Fruit fly (Drosophila melanogaster) whole organism: ENCODE results near the gene CG5024.

Source experiments
- CG8478 ChIP-seq: fragments of >200 bp; optimal IDR thresholded peaks from 2 replicates; lab custom pipeline; 2018; ENCODE audit warnings: inconsistent platforms
- Dll ChIP-seq: fragments of >200 bp; optimal IDR thresholded peaks from 2 replicates; lab custom pipeline; 2017
- EcR ChIP-seq, 2 experiments: fragments of >200 bp; optimal IDR thresholded peaks; 2 replicates each; lab custom pipeline; 2017; ENCODE audit warnings: missing biosample characterization in 2 of 2, missing genetic modification characterization in 2 of 2, missing genetic modification reagents in 2 of 2
- pan ChIP-seq: fragments of >200 bp; optimal IDR thresholded peaks from 2 replicates; lab custom pipeline; 2017
- psq ChIP-seq: fragments of >200 bp; optimal IDR thresholded peaks from 2 replicates; lab custom pipeline; 2017
- usp ChIP-seq: fragments of >200 bp; optimal IDR thresholded peaks from 2 replicates; lab custom pipeline; 2017; ENCODE audit warnings: missing biosample characterization, missing genetic modification characterization, mixed read lengths

Gene CG5024

DNA sequence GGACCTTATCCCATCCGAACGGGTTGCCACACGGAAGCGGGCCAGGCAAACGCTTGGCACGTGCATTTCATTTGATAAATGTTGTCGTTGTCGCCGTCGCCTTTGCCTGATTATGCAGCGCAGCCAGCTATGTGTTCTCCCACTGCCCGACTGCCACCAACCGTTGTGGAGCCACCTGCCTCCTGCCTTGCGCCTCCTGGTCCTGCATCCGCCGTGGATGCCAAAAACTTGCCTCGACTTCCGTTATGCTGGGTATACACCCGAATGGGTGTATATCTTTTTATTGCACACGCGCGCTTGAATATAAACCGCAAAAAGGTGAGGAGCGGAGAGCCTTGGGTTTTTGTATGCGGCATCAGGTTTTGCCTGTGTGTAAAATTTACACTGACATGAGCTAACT lies 19.1 kb upstream of the CG5024 start:
- no peak for TF ChIP-seq CG8478 (lab: Kevin White, UChicago)
- no peak for TF ChIP-seq pan (lab: Kevin White, UChicago)
- TF ChIP-seq psq (lab: Kevin White, UChicago), result no peak
- TF ChIP-seq Dll (lab: Kevin White, UChicago), result no peak
- no peak for TF ChIP-seq EcR (GFP tag; optimal IDR thresholded peaks at IDR 0.05; lab: Kevin White, UChicago)
- no peak for TF ChIP-seq usp

dm6 chr3R:25806145-25806544 lies 4.8 kb upstream of the CG5024 start, which contains the start of gene BG642167:
TSS of gene BG642167 (plus strand) at chr3R:25806445.
- TF ChIP-seq Dll (lab: Kevin White, UChicago) (no peak), pan (lab: Kevin White, UChicago) (no peak), CG8478 (lab: Kevin White, UChicago) (no peak), psq (lab: Kevin White, UChicago) (no peak), usp (no peak), EcR (GFP tag; optimal IDR thresholded peaks at IDR 0.05; lab: Kevin White, UChicago) (no peak)

DNA sequence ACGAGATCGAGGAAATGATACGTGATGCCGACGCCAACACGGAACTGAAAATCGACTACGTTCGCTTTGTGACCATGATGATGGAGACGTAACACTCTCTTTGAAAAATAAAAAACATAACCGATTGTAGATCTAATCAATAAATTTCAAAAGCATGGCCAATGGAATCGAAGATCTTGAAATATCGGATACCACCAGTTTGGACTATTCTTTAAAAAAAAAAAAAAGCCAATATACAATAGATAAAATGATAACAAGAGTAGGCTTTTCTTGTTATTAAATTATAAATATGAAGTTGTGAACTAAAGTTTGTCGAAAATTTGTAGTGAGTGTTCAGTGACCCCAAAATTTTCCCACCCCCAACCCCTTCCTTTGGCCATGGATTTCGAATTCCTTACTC lies 715 bp downstream of the CG5024 start, which contains the start of the genes Acam and CG17770:
Gene Acam (plus strand): TSS at position 301 of the 400 bp plus-strand sequence.
Gene CG17770 (plus strand): TSS at position 301 of the 400 bp plus-strand sequence.
- TF ChIP-seq EcR (GFP tag; optimal IDR thresholded peaks at IDR 0.05; lab: Kevin White, UChicago) (no peak), CG8478 (lab: Kevin White, UChicago) (no peak), usp (no peak), Dll (lab: Kevin White, UChicago) (no peak), pan (lab: Kevin White, UChicago) (no peak), psq (lab: Kevin White, UChicago) (no peak)

- TF ChIP-seq usp (no peak), Dll (lab: Kevin White, UChicago) (no peak), pan (lab: Kevin White, UChicago) (no peak), EcR (GFP tag; optimal IDR thresholded peaks at IDR 0.05; lab: Kevin White, UChicago) (no peak), CG8478 (lab: Kevin White, UChicago) (no peak), psq (lab: Kevin White, UChicago) (no peak)
Measured at dm6 chr3R:25815179-25815578, 4.3 kb downstream of the CG5024 start, which contains the start of gene CG14354. TSS of gene CG14354 (plus strand) at chr3R:25815479.

DNA sequence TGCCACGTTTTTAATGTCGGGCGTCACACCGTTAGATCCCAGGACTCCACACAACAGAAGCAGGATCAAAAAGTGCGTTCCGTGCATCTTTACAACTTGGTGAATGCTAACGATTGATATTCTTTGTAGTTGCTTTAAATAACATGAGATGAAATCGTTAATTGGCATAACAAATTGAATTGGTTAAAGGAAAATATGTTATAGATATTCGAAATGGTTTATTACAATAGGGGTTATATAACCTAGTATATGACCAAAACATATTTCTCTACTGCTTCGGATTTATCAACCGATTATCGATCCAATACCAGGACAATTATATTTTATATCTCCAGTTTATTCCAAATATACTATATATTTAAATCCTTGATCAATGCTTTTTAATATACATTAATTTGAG lies 18.7 kb downstream of the CG5024 start, which contains the start of gene Mst57Dc:
Gene Mst57Dc (minus strand): TSS at position 101 of the 400 bp plus-strand sequence.
- TF ChIP-seq psq (lab: Kevin White, UChicago), result no peak
- TF ChIP-seq pan (lab: Kevin White, UChicago), result no peak
- TF ChIP-seq CG8478 (lab: Kevin White, UChicago), result no peak
- TF ChIP-seq usp, result no peak
- no peak for TF ChIP-seq EcR (GFP tag; optimal IDR thresholded peaks at IDR 0.05; lab: Kevin White, UChicago)
- TF ChIP-seq Dll (lab: Kevin White, UChicago), result no peak

DNA sequence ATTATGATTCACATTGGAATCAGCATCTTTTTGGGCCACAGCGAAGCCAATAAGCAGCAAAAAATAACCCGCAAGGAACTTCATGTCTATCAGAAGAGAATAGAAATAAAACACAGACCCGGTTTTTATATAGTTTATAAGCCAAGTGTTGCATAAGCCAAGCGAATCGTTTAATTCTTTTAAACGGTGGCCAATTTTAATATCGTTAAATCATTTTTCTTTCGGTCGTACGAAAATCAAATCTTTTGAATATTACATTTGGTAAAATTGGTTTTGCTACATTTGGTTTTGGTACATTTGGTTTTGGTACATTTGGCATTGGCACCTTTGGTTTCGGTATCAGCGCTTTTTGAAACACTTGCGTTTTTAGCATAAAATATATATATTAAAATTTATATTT lies 19.2 kb downstream of the CG5024 start, which contains the start of gene Sfp96F:
Gene Sfp96F (minus strand): TSS at position 101 of the 400 bp plus-strand sequence.
- TF ChIP-seq EcR (GFP tag; optimal IDR thresholded peaks at IDR 0.05; lab: Kevin White, UChicago) (no peak), psq (lab: Kevin White, UChicago) (no peak), pan (lab: Kevin White, UChicago) (no peak)

DNA sequence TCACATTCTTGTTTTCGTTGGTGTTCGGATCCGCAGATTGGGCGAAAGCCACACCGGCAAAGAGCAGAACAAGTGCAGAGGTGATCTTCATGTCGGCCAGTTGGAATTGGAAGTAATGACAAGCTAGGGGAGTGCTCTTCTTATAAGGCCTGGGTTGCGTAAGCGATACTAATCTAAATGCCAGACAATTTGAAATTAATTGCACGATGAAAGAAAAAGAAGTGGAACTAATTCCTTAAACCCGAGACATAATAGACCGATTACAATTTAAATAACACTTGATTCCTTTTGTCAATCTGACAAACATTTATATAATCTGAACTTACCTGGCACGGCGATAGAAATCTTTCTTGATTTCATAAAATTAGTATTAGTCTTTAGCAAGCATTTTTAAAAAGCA lies 19.9 kb downstream of the CG5024 start, which contains the start of gene Mst57Db:
Gene Mst57Db (minus strand): TSS at position 101 of the 400 bp plus-strand sequence.
- TF ChIP-seq usp, result no peak

- TF ChIP-seq usp, result no peak
- no peak for TF ChIP-seq EcR (GFP tag; optimal IDR thresholded peaks at IDR 0.05; lab: Kevin White, UChicago)
- no peak for TF ChIP-seq psq (lab: Kevin White, UChicago)
- no peak for TF ChIP-seq CG8478 (lab: Kevin White, UChicago)
- TF ChIP-seq pan (lab: Kevin White, UChicago), result no peak
- no peak for TF ChIP-seq Dll (lab: Kevin White, UChicago)
Measured at dm6 chr3R:25831799-25832280, 20.9 kb downstream of the CG5024 start, which contains the start of the genes Mst57Da and alpha4GT2. TSS of gene Mst57Da (minus strand) at chr3R:25831899. TSS of gene alpha4GT2 (plus strand) at chr3R:25832230.

DNA sequence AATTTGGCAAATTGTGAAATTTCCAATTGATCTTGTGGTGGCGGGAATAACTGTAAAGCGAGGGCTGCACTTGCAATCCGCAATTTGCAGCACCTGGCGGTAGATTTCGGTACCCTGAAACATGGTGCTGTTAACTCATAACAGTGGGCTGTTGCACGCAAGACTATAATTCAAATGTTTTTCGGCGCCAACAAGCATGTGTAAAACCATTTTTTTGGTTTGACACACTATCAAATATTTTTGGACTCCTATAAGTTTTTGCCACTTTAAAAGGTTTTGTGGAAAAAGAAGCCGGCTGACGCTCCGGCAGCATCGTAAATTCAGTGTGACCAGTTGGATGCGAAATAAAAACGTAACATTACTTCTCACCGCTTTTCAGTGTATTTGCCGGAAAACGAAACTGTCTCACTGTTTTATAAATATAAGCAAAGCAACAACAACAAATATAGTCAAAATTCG lies 40.4 kb downstream of the CG5024 start, which contains the start of the genes CG14545 and CG5886:
Gene CG14545 (minus strand): TSS at position 68 of the 459 bp plus-strand sequence.
Gene CG5886 (plus strand): TSS at position 409 of the 459 bp plus-strand sequence.
- TF ChIP-seq CG8478 (lab: Kevin White, UChicago) (no peak), psq (lab: Kevin White, UChicago) (no peak), pan (lab: Kevin White, UChicago) (no peak), usp (no peak), Dll (lab: Kevin White, UChicago) (no peak), EcR (GFP tag; optimal IDR thresholded peaks at IDR 0.05; lab: Kevin White, UChicago) (no peak)

- TF ChIP-seq EcR (GFP tag; optimal IDR thresholded peaks at IDR 0.05; lab: Kevin White, UChicago) (no peak), psq (lab: Kevin White, UChicago) (no peak), CG8478 (lab: Kevin White, UChicago) (no peak), usp (no peak), pan (lab: Kevin White, UChicago) (no peak), Dll (lab: Kevin White, UChicago) (no peak)
Measured at dm6 chr3R:25854825-25855224, 43.9 kb downstream of the CG5024 start.

DNA sequence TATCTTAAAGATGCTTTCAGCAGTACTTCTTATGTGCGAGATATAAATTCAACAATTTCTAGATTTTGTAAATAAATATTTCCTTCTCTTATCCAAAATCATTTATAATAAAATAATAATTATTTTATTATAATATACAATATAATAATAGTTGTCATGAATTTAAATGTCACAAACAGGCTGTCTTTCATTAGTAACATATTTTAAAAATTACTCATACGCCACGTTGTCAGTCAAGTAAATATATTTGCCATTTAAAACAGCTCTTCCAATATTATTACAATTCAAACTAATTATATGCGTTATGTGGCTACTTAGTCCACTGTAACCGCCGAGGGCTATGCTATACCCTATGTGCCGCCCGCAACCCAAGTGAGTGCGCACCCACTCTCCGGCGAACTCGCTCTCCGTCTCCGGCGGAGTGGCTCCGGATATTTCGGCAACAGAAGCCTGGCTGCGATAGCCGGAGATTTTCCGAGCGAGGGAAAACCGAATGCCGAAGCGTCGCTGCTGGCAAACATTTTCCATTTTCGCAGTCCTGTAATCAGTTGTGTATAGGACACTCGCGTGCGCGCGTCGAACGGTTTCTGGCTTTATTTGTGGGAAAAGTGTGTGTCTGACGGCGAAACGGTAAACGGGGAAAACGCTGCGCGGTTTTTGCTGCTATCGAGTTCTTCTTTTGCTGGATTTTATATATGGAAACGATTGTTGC lies 44.9 kb downstream of the CG5024 start, which contains the start of gene CG5890:
Gene CG5890 (plus strand): TSS at position 561 of the 712 bp plus-strand sequence.
- no peak for TF ChIP-seq psq (lab: Kevin White, UChicago)
- no peak for TF ChIP-seq CG8478 (lab: Kevin White, UChicago)
- TF ChIP-seq EcR (GFP tag; optimal IDR thresholded peaks at IDR 0.05; lab: Kevin White, UChicago), result no peak
- TF ChIP-seq pan (lab: Kevin White, UChicago), result no peak
- no peak for TF ChIP-seq usp
- TF ChIP-seq Dll (lab: Kevin White, UChicago), result no peak
